Worm (Caenorhabditis elegans) whole organism, L3 larva: ENCODE data around the gene K02E2.11.
A peak's percentile ranks its signal among the peaks of the same experiment; 100 is the strongest.

Experiments
- R02D3.7 ChIP-seq: fragments of 150-350 bp; optimal IDR thresholded peaks from 2 replicates; lab custom pipeline; 2014; ENCODE audit warnings: missing biosample characterization, missing genetic modification characterization
- ama-1 ChIP-seq: fragments of 150-350 bp; optimal IDR thresholded peaks from 2 replicates; lab custom pipeline; 2018
- ceh-16 ChIP-seq: sonication (generic microtip); optimal IDR thresholded peaks from 2 replicates; lab custom pipeline; 2017; ENCODE audit warnings: missing biosample characterization, missing genetic modification characterization
- ceh-28 ChIP-seq: fragments of 150-350 bp; optimal IDR thresholded peaks from 2 replicates; lab custom pipeline; 2014; ENCODE audit warnings: missing biosample characterization, missing genetic modification reagents, missing genetic modification characterization
- ceh-82 ChIP-seq: fragments of 150-350 bp; optimal IDR thresholded peaks from 2 replicates; lab custom pipeline; 2014; ENCODE audit warnings: missing biosample characterization, missing genetic modification characterization
- daf-12 ChIP-seq: fragments of 150-350 bp; optimal IDR thresholded peaks from 2 replicates; lab custom pipeline; 2014; ENCODE audit warnings: missing biosample characterization, missing genetic modification reagents, missing genetic modification characterization
- egl-27 ChIP-seq: sonication (generic microtip); optimal IDR thresholded peaks from 4 replicates; lab custom pipeline; 2017; ENCODE audit warnings: missing biosample characterization, missing genetic modification reagents, missing genetic modification characterization
- elt-2 ChIP-seq: sonication (generic microtip); optimal IDR thresholded peaks from 2 replicates; lab custom pipeline; 2016; ENCODE audit warnings: missing genetic modification reagents, mild to moderate bottlenecking, missing genetic modification characterization, missing compliant biosample characterization
- elt-3 ChIP-seq, 3 experiments: fragments of 150-350 bp in 1 of 3; sonication (generic microtip) in 2 of 3; optimal IDR thresholded peaks; 2 replicates in 2 of 3; 4 replicates in 1 of 3; lab custom pipeline; 2014 to 2017; ENCODE audit warnings: missing biosample characterization in 3 of 3, missing genetic modification characterization in 3 of 3
- eor-1 ChIP-seq, 2 experiments: fragments of 150-350 bp; optimal IDR thresholded peaks; 2 replicates each; lab custom pipeline; 2014 to 2018; ENCODE audit warnings: missing biosample characterization in 2 of 2, missing genetic modification characterization in 2 of 2
- fkh-10 ChIP-seq: sonication (generic microtip); optimal IDR thresholded peaks from 2 replicates; lab custom pipeline; 2017; ENCODE audit warnings: missing biosample characterization, missing genetic modification reagents, missing genetic modification characterization
- hmg-11 ChIP-seq: sonication (generic microtip); optimal IDR thresholded peaks from 2 replicates; lab custom pipeline; 2016; ENCODE audit warnings: missing genetic modification characterization, missing compliant biosample characterization
- jun-1 ChIP-seq: fragments of 150-350 bp; optimal IDR thresholded peaks from 2 replicates; lab custom pipeline; 2014; ENCODE audit warnings: missing biosample characterization, missing genetic modification reagents, missing genetic modification characterization
- lin-15B ChIP-seq: fragments of 150-350 bp; optimal IDR thresholded peaks from 2 replicates; lab custom pipeline; 2014; ENCODE audit warnings: missing biosample characterization, missing genetic modification characterization
- lin-39 ChIP-seq: fragments of 150-350 bp; optimal IDR thresholded peaks from 2 replicates; lab custom pipeline; 2018; ENCODE audit warnings: missing biosample characterization, missing genetic modification reagents, missing genetic modification characterization
- lsy-12 ChIP-seq: sonication (generic microtip); optimal IDR thresholded peaks from 2 replicates; lab custom pipeline; 2016; ENCODE audit warnings: mild to moderate bottlenecking, missing genetic modification characterization, missing compliant biosample characterization
- mdl-1 ChIP-seq: fragments of 150-350 bp; optimal IDR thresholded peaks from 2 replicates; lab custom pipeline; 2014; ENCODE audit warnings: missing biosample characterization, missing genetic modification characterization
- nfya-1 ChIP-seq: sonication (generic microtip); optimal IDR thresholded peaks from 2 replicates; lab custom pipeline; 2017; ENCODE audit warnings: missing genetic modification characterization, mild to moderate bottlenecking, missing compliant biosample characterization, antibody characterized with exemption, moderate library complexity; ENCODE audit not compliant: insufficient read depth
- nhr-23 ChIP-seq: fragments of 150-350 bp; optimal IDR thresholded peaks from 2 replicates; lab custom pipeline; 2014; ENCODE audit warnings: missing biosample characterization, missing genetic modification reagents, missing genetic modification characterization
- nhr-237 ChIP-seq: fragments of 150-350 bp; optimal IDR thresholded peaks from 2 replicates; lab custom pipeline; 2014; ENCODE audit warnings: missing biosample characterization, missing genetic modification characterization
- nhr-25 ChIP-seq: sonication (generic microtip); optimal IDR thresholded peaks from 2 replicates; lab custom pipeline; 2017; ENCODE audit warnings: missing biosample characterization, missing genetic modification characterization
- nhr-28 ChIP-seq: fragments of 150-350 bp; optimal IDR thresholded peaks from 2 replicates; lab custom pipeline; 2014; ENCODE audit warnings: missing biosample characterization, missing genetic modification characterization
- nhr-43 ChIP-seq: sonication (generic microtip); optimal IDR thresholded peaks from 2 replicates; lab custom pipeline; 2016; ENCODE audit warnings: mild to moderate bottlenecking, missing genetic modification characterization, missing compliant biosample characterization; ENCODE audit not compliant: poor library complexity, severe bottlenecking
- nhr-76 ChIP-seq: fragments of 150-350 bp; sonication (generic microtip); optimal IDR thresholded peaks from 5 replicates; lab custom pipeline; 2014; ENCODE audit warnings: missing biosample characterization, missing genetic modification characterization
- nhr-77 ChIP-seq: fragments of 150-350 bp; optimal IDR thresholded peaks from 2 replicates; lab custom pipeline; 2014; ENCODE audit warnings: missing biosample characterization, missing genetic modification characterization
- pha-4 ChIP-seq: fragments of 150-350 bp; optimal IDR thresholded peaks from 2 replicates; lab custom pipeline; 2014; ENCODE audit warnings: missing biosample characterization, missing genetic modification reagents, missing genetic modification characterization
- pqm-1 ChIP-seq: fragments of 150-350 bp; optimal IDR thresholded peaks from 2 replicates; lab custom pipeline; 2017; ENCODE audit warnings: missing biosample characterization, missing genetic modification characterization, inconsistent platforms
- sea-2 ChIP-seq: fragments of 150-350 bp; sonication (generic microtip); optimal IDR thresholded peaks from 4 replicates; lab custom pipeline; 2014; ENCODE audit warnings: missing biosample characterization, missing genetic modification reagents, missing genetic modification characterization
- skn-1 ChIP-seq: fragments of 150-350 bp; optimal IDR thresholded peaks from 2 replicates; lab custom pipeline; 2014; ENCODE audit warnings: missing biosample characterization, missing genetic modification characterization
- snpc-4 ChIP-seq: fragments of 150-350 bp; optimal IDR thresholded peaks from 2 replicates; lab custom pipeline; 2014; ENCODE audit warnings: missing biosample characterization, missing genetic modification characterization
- tbx-2 ChIP-seq: sonication (generic microtip); optimal IDR thresholded peaks from 2 replicates; lab custom pipeline; 2016; ENCODE audit warnings: mild to moderate bottlenecking, missing genetic modification characterization, missing compliant biosample characterization
- unc-39 ChIP-seq: sonication (generic microtip); optimal IDR thresholded peaks from 4 replicates; lab custom pipeline; 2017; ENCODE audit warnings: missing biosample characterization, missing genetic modification characterization
- zag-1 ChIP-seq: fragments of 150-350 bp; optimal IDR thresholded peaks from 2 replicates; lab custom pipeline; 2014; ENCODE audit warnings: missing biosample characterization, missing genetic modification characterization

The K02E2.11 gene

ce11 chrV:20423428-20423827, 40.3 kb downstream of the K02E2.11 start:
- TF ChIP-seq elt-2 (tag; lab: Kevin White, UChicago) = peak; percentile 51
- peak; percentile 24 for TF ChIP-seq nhr-76
- no peak for TF ChIP-seq lsy-12 (tag; lab: Kevin White, UChicago)
- TF ChIP-seq egl-27 (tag; lab: Kevin White, UChicago) = no peak
- no peak for TF ChIP-seq unc-39 (tag; lab: Kevin White, UChicago)
- TF ChIP-seq eor-1 (tag; optimal IDR thresholded peaks at IDR 0.05; lab: Kevin White, UChicago) = no peak
- TF ChIP-seq nhr-23 = no peak
- no peak for TF ChIP-seq snpc-4
- TF ChIP-seq nfya-1 (tag; lab: Kevin White, UChicago) = no peak
- TF ChIP-seq pha-4 (tag; lab: Kevin White, UChicago) = peak; percentile 40
- no peak for TF ChIP-seq elt-3 (tag; optimal IDR thresholded peaks at IDR 0.05; lab: Kevin White, UChicago)
- peak; percentile 38 for TF ChIP-seq pqm-1 (tag; lab: Kevin White, UChicago)
- no peak for TF ChIP-seq ceh-82
- no peak for TF ChIP-seq sea-2 (GFP tag; lab: Kevin White, UChicago)
- TF ChIP-seq skn-1 (tag; lab: Kevin White, UChicago) = no peak
- TF ChIP-seq ceh-16 (tag; lab: Kevin White, UChicago) = no peak
- TF ChIP-seq ceh-28 = no peak
- TF ChIP-seq lin-39 (tag; lab: Kevin White, UChicago) = no peak
- no peak for TF ChIP-seq lin-15B (tag; lab: Kevin White, UChicago)
- TF ChIP-seq jun-1 (tag; lab: Kevin White, UChicago) = no peak
- no peak for TF ChIP-seq fkh-10 (GFP tag; lab: Kevin White, UChicago)

- TF ChIP-seq egl-27 (tag; lab: Kevin White, UChicago) = peak; percentile 46
- TF ChIP-seq unc-39 (tag; lab: Kevin White, UChicago) = no peak
- TF ChIP-seq ceh-16 (tag; lab: Kevin White, UChicago) = no peak
- TF ChIP-seq sea-2 (GFP tag; lab: Kevin White, UChicago) = no peak
- no peak for TF ChIP-seq nhr-237
- TF ChIP-seq mdl-1 (tag; lab: Kevin White, UChicago) = peak; percentile 13
- TF ChIP-seq pha-4 (tag; lab: Kevin White, UChicago) = peak; percentile 89
- TF ChIP-seq elt-2 (tag; lab: Kevin White, UChicago) = peak; percentile 60
- peak; percentile 56 for TF ChIP-seq nhr-23
- TF ChIP-seq nhr-28 = no peak
- no peak for TF ChIP-seq tbx-2 (tag; lab: Kevin White, UChicago)
- TF ChIP-seq jun-1 (tag; lab: Kevin White, UChicago) = peak; percentile 67
- peak; percentile 12 for TF ChIP-seq lin-39 (tag; lab: Kevin White, UChicago)
- no peak for TF ChIP-seq R02D3.7
- TF ChIP-seq pqm-1 (tag; lab: Kevin White, UChicago) = peak; percentile 71
- no peak for TF ChIP-seq zag-1
- peak; percentile 5 for TF ChIP-seq fkh-10 (GFP tag; lab: Kevin White, UChicago)
- TF ChIP-seq snpc-4 = no peak
- TF ChIP-seq lin-15B (tag; lab: Kevin White, UChicago) = peak; percentile 44
- peak; percentile 29 for TF ChIP-seq nhr-25 (tag; lab: Kevin White, UChicago)
- TF ChIP-seq hmg-11 = peak; percentile 20
- peak; percentile 37 for TF ChIP-seq ceh-28
- no peak for TF ChIP-seq nhr-77 (tag; lab: Kevin White, UChicago)
- peak; percentile 56 for TF ChIP-seq nfya-1 (tag; lab: Kevin White, UChicago)
- TF ChIP-seq ama-1 = no peak
- TF ChIP-seq daf-12 (tag; lab: Kevin White, UChicago) = no peak
Observed at ce11 chrV:20424229-20425182, 41.4 kb downstream of the K02E2.11 start.

- no peak for TF ChIP-seq nhr-43
Observed at ce11 chrV:20425183-20425400, 42.0 kb downstream of the K02E2.11 start, which contains the start of the genes fce-2 and F48F5.8. Gene fce-2 (plus strand): TSS chrV:20425301. Gene F48F5.8 (plus strand): TSS chrV:20425342.
